Fruit fly (Drosophila melanogaster): ENCODE results near the gene mIF2.

The mIF2 gene

dm6 chr3R:28556385-28556784 lies 11.8 kb upstream of the mIF2 start (continued):
- TF ChIP-seq CG34224 (GFP tag; IDR thresholded peaks at IDR 0.05; ENCODE audit: partially characterized antibody) (no peak), fd64A (GFP tag; optimal IDR thresholded peaks at IDR 0.05) (no peak), CG12071 (GFP tag; optimal IDR thresholded peaks at IDR 0.05) (peak; percentile 37), CG12219 (GFP tag; optimal IDR thresholded peaks at IDR 0.05) (no peak), CG13624 (GFP tag; optimal IDR thresholded peaks at IDR 0.05) (peak; percentile 1), sens (GFP tag) (no peak), CG42726 (GFP tag; IDR thresholded peaks at IDR 0.05; ENCODE audit: partially characterized antibody) (no peak), Atf3 (GFP tag; optimal IDR thresholded peaks at IDR 0.05) (no peak), CG15073 (GFP tag; optimal IDR thresholded peaks at IDR 0.05) (no peak), Atf-2 (GFP tag; optimal IDR thresholded peaks at IDR 0.05) (no peak), CG10431 (GFP tag; optimal IDR thresholded peaks at IDR 0.05) (peak; percentile 14), cas (GFP tag; IDR thresholded peaks at IDR 0.05) (no peak), ro (GFP tag; IDR thresholded peaks at IDR 0.05) (no peak), crp (GFP tag; optimal IDR thresholded peaks at IDR 0.05) (no peak), hb (GFP tag; IDR thresholded peaks at IDR 0.05; ENCODE audit: partially characterized antibody) (no peak), dati (GFP tag; IDR thresholded peaks at IDR 0.05) (no peak), Opbp (GFP tag; IDR thresholded peaks at IDR 0.05; ENCODE audit: partially characterized antibody) (no peak), pb (GFP tag; optimal IDR thresholded peaks at IDR 0.05) (no peak), wor (GFP tag; IDR thresholded peaks at IDR 0.05) (no peak), CG10366 (GFP tag; IDR thresholded peaks at IDR 0.05) (no peak), CG4730 (GFP tag; IDR thresholded peaks at IDR 0.05) (no peak), Dek (tag; optimal IDR thresholded peaks at IDR 0.05) (no peak), bsh (GFP tag; optimal IDR thresholded peaks at IDR 0.05) (peak in 1 of 2 experiments; percentile 44), CG14965 (GFP tag; optimal IDR thresholded peaks at IDR 0.05; ENCODE audit: borderline replicate concordance) (no peak), luna (GFP tag; optimal IDR thresholded peaks at IDR 0.05) (no peak), lilli (GFP tag; optimal IDR thresholded peaks at IDR 0.05) (no peak), CTCF (GFP tag; optimal IDR thresholded peaks at IDR 0.05) (no peak), MESR4 (GFP tag; optimal IDR thresholded peaks at IDR 0.05) (no peak), scrt (GFP tag; optimal IDR thresholded peaks at IDR 0.05) (peak; percentile 30), CG10462 (GFP tag; optimal IDR thresholded peaks at IDR 0.05) (no peak), amos (GFP tag; IDR thresholded peaks at IDR 0.05; ENCODE audit: partially characterized antibody) (no peak), gcm2 (GFP tag; optimal IDR thresholded peaks at IDR 0.05) (no peak), Xrp1 (GFP tag; IDR thresholded peaks at IDR 0.05) (peak; percentile 66)

dm6 chr3R:28555793-28556192 lies 11.2 kb upstream of the mIF2 start:
- TF ChIP-seq Med (GFP tag), result peak; percentile 77
- TF ChIP-seq D19A (tag; optimal IDR thresholded peaks at IDR 0.05), result peak; percentile 83
- TF ChIP-seq gt (GFP tag; IDR thresholded peaks at IDR 0.05), result no peak
- TF ChIP-seq pan (optimal IDR thresholded peaks at IDR 0.05), result no peak
- no peak for TF ChIP-seq pan (GFP tag; optimal IDR thresholded peaks at IDR 0.05 in 1 of 2, IDR thresholded peaks at IDR 0.05 in 1 of 2)
- peak; percentile 76 for TF ChIP-seq sens (GFP tag)
- 0 out of 2 replicates have a peak, but pooled peaks have one; percentile 5 for TF ChIP-seq Xrp1 (GFP tag; IDR thresholded peaks at IDR 0.05)
- TF ChIP-seq CG12155 (GFP tag; optimal IDR thresholded peaks at IDR 0.05), result no peak

dm6 chr3R:28555324-28555723 lies 10.7 kb upstream of the mIF2 start:
- no peak for TF ChIP-seq chn (GFP tag; optimal IDR thresholded peaks at IDR 0.05)
- TF ChIP-seq gce (GFP tag; IDR thresholded peaks at IDR 0.05), result no peak
- TF ChIP-seq CG15479 (GFP tag; optimal IDR thresholded peaks at IDR 0.05), result peak; percentile 34
- no peak for TF ChIP-seq prd (optimal IDR thresholded peaks at IDR 0.05)
- TF ChIP-seq prd (GFP tag; IDR thresholded peaks at IDR 0.05), result peak; percentile 65; the same call in 2 of the 3 replicates
- peak; percentile 69 for TF ChIP-seq twi (tag; optimal IDR thresholded peaks at IDR 0.05)
- no peak for TF ChIP-seq CG8388 (GFP tag; optimal IDR thresholded peaks at IDR 0.05)
- no peak for TF ChIP-seq dimm (GFP tag; IDR thresholded peaks at IDR 0.05)
- peak; percentile 87 for TF ChIP-seq zen (tag; optimal IDR thresholded peaks at IDR 0.05)
- no peak for TF ChIP-seq fu2 (GFP tag; optimal IDR thresholded peaks at IDR 0.05)
- peak in 1 of 2 experiments; percentile 82 for TF ChIP-seq tll (GFP tag; optimal IDR thresholded peaks at IDR 0.05)
- no peak for TF ChIP-seq crp (GFP tag; optimal IDR thresholded peaks at IDR 0.05)
- TF ChIP-seq tin (GFP tag; optimal IDR thresholded peaks at IDR 0.05), result no peak

Measured in whole organism, embryonic.